Worm (Caenorhabditis elegans) whole organism, young adult: ENCODE data around the gene F11A5.17.

Experiments
- B0019.2 ChIP-seq: fragments of 200-800 bp; sonication (Bioruptor generic); conservative IDR thresholded peaks from 2 replicates; pipeline ENCODE4 v1.3.6; 2022; ENCODE audit warnings: missing genetic modification reagents, missing genetic modification characterization, missing compliant biosample characterization
- B0336.3 ChIP-seq: fragments of 200-800 bp; sonication (Bioruptor generic); IDR thresholded peaks from 2 replicates; pipeline ENCODE4 v1.3.6; 2022; ENCODE audit warnings: missing genetic modification characterization, missing compliant biosample characterization
- Y53F4B.3 ChIP-seq: fragments of 200-800 bp; sonication (Bioruptor generic); IDR thresholded peaks from 2 replicates; pipeline ENCODE4 v1.3.6; 2022; ENCODE audit warnings: missing genetic modification reagents, missing genetic modification characterization, missing compliant biosample characterization
- ceh-58 ChIP-seq: fragments of 200-800 bp; sonication (Bioruptor generic); IDR thresholded peaks from 2 replicates; pipeline ENCODE4 v1.3.6; 2022; ENCODE audit warnings: missing genetic modification characterization, missing compliant biosample characterization
- ceh-79 ChIP-seq: sonication (generic microtip); optimal IDR thresholded peaks from 2 replicates; lab custom pipeline; 2017; ENCODE audit warnings: mild to moderate bottlenecking, missing genetic modification characterization, missing compliant biosample characterization
- efl-1 ChIP-seq: fragments of 150-350 bp; optimal IDR thresholded peaks from 2 replicates; lab custom pipeline; 2014; ENCODE audit warnings: missing biosample characterization, missing genetic modification reagents, missing genetic modification characterization
- snpc-4 ChIP-seq, 5 experiments: fragments of 150-350 bp in 1 of 5; sonication (generic microtip) in 4 of 5; optimal IDR thresholded peaks; 2 replicates each; lab custom pipeline; 2014 to 2018; ENCODE audit warnings: missing genetic modification characterization in 5 of 5, missing biosample characterization in 3 of 5, antibody characterized with exemption in 2 of 5, mild to moderate bottlenecking in 2 of 5, missing compliant biosample characterization in 2 of 5, missing genotype in 2 of 5, moderate library complexity in 2 of 5, missing genetic modification reagents in 1 of 5
- unc-130 ChIP-seq: sonication (generic microtip); optimal IDR thresholded peaks from 2 replicates; lab custom pipeline; 2016; ENCODE audit warnings: missing genetic modification reagents, missing genetic modification characterization, missing compliant biosample characterization
- unc-62 ChIP-seq: fragments of 150-350 bp; optimal IDR thresholded peaks from 2 replicates; lab custom pipeline; 2014; ENCODE audit warnings: missing biosample characterization, missing genetic modification reagents, missing genetic modification characterization

- TF ChIP-seq ceh-58 (GFP tag; lab: Robert Waterston, UW) (no peak), efl-1 (GFP tag; lab: Kevin White, UChicago) (no peak), ceh-79 (tag; lab: Kevin White, UChicago) (no peak), unc-130 (GFP tag; lab: Kevin White, UChicago) (no peak), unc-62 (GFP tag; lab: Kevin White, UChicago) (no peak), B0336.3 (no peak), B0019.2 (GFP tag; lab: Robert Waterston, UW) (no peak), snpc-4 (GFP tag; optimal IDR thresholded peaks at IDR 0.05; lab: Kevin White, UChicago) (no peak), snpc-4 (tag; optimal IDR thresholded peaks at IDR 0.05; lab: Kevin White, UChicago) (no peak), Y53F4B.3 (GFP tag; lab: Robert Waterston, UW) (no peak)
These were observed 46.7 kb upstream of the F11A5.17 start, which contains the start of gene str-97 for ce11 chrV:16155111-16155510.
